Worm (Caenorhabditis elegans) whole organism, late embryonic: ENCODE results near the gene R02F2.7.

Experiments used
- C38D4.7 ChIP-seq: fragments of 200-800 bp; sonication (Bioruptor generic); optimal IDR thresholded peaks from 2 replicates; lab custom pipeline; 2018; ENCODE audit warnings: mild to moderate bottlenecking, missing genetic modification characterization, moderate library complexity, missing compliant biosample characterization
- ama-1 ChIP-seq: fragments of 150-350 bp; optimal IDR thresholded peaks from 2 replicates; lab custom pipeline; 2014
- elt-4 ChIP-seq: sonication (generic microtip); optimal IDR thresholded peaks from 2 replicates; lab custom pipeline; 2016; ENCODE audit warnings: missing genetic modification characterization, missing compliant biosample characterization
- ets-4 ChIP-seq: sonication (generic microtip); optimal IDR thresholded peaks from 2 replicates; lab custom pipeline; 2016; ENCODE audit warnings: missing genetic modification characterization, missing compliant biosample characterization

DNA sequence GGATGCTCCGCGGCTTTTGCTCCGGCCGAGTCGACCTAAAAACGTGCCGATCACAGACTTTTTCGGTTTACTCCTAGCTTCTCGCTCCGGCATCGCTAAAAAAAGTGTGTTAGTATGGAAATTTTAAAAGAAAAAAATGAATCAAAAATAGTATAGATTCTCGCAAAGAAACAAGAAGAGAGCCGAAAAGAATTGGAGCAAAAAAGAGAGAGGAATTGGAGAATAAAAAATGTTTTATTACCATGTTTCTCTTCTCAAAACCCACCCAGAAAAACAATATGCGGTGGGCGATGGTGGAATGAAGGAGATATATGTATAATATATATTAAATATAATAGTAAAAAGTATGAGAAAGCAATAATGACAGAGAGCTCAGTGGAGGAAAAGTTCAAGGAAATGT lies 43.0 kb downstream of the R02F2.7 start, which contains the start of gene W03A5.6:
- no peak for TF ChIP-seq ets-4
- TF ChIP-seq elt-4 (tag; lab: Kevin White, UChicago) = no peak
- no peak for TF ChIP-seq C38D4.7 (GFP tag; lab: Kevin White, UChicago)
- TF ChIP-seq ama-1 = no peak
